Worm (Caenorhabditis elegans) whole organism, L4/young adult: ENCODE data around the gene F07G6.8.
"Not testable (repeated sequence)": the region's sequence is repeated elsewhere in the genome, so short reads cannot be mapped to it uniquely, and the experiment has no call there.

Experiments
- W03F9.2 ChIP-seq: fragments of 150-350 bp; optimal IDR thresholded peaks from 2 replicates; lab custom pipeline; 2014; ENCODE audit warnings: missing biosample characterization, missing genetic modification characterization
- dao-5 ChIP-seq: sonication (generic microtip); optimal IDR thresholded peaks from 2 replicates; lab custom pipeline; 2016; ENCODE audit warnings: missing genotype, missing genetic modification characterization, moderate library complexity, missing compliant biosample characterization
- him-1 ChIP-seq: sonication (generic microtip); optimal IDR thresholded peaks from 2 replicates; lab custom pipeline; 2016; ENCODE audit warnings: missing genotype, missing genetic modification reagents, missing genetic modification characterization, missing compliant biosample characterization

The F07G6.8 gene

ce11 chrX:1698476-1698875 lies 21.8 kb downstream of the F07G6.8 start:
- no peak for TF ChIP-seq W03F9.2 (tag; lab: Kevin White, UChicago)
- TF ChIP-seq him-1 (tag; lab: Kevin White, UChicago), result no peak
- TF ChIP-seq dao-5 (tag; lab: Kevin White, UChicago), result no peak

- TF ChIP-seq him-1, W03F9.2, dao-5 (tag; lab: Kevin White, UChicago): not testable (repeated sequence)
These were observed 23.4 kb downstream of the F07G6.8 start, which contains the start of gene C36C9.4 for ce11 chrX:1696879-1697278. C36C9.4 (minus strand) TSS chrX:1696979.

ce11 chrX:1690894-1691293 lies 29.4 kb downstream of the F07G6.8 start, which contains the start of gene C36C9.6:
C36C9.6 (minus strand) TSS chrX:1690994.
- not testable (repeated sequence) for TF ChIP-seq dao-5, him-1, W03F9.2 (tag; lab: Kevin White, UChicago)

- TF ChIP-seq him-1, W03F9.2, dao-5 (tag; lab: Kevin White, UChicago): not testable (repeated sequence)
These were observed 30.3 kb downstream of the F07G6.8 start, which contains the start of gene C36C9.12 for ce11 chrX:1689996-1690395. C36C9.12 (minus strand) TSS chrX:1690096.

- not testable (repeated sequence) for TF ChIP-seq him-1, dao-5, W03F9.2 (tag; lab: Kevin White, UChicago)
These were observed 33.2 kb downstream of the F07G6.8 start, which contains the start of gene C36C9.11 for ce11 chrX:1687079-1687478. C36C9.11 (plus strand) TSS chrX:1687379.

- no peak for TF ChIP-seq W03F9.2 (tag; lab: Kevin White, UChicago)
These were observed 37.7 kb downstream of the F07G6.8 start, which contains the start of gene meg-4 for ce11 chrX:1682558-1682957. meg-4 (plus strand) TSS chrX:1682954.

ce11 chrX:1678021-1678420 lies 42.2 kb downstream of the F07G6.8 start, which contains the start of gene fbxa-170:
fbxa-170 (minus strand) TSS chrX:1678121.
- TF ChIP-seq dao-5 (tag; lab: Kevin White, UChicago) (no peak), W03F9.2 (tag; lab: Kevin White, UChicago) (no peak), him-1 (tag; lab: Kevin White, UChicago) (no peak)

- TF ChIP-seq dao-5 (tag; lab: Kevin White, UChicago), result no peak
- TF ChIP-seq him-1 (tag; lab: Kevin White, UChicago), result no peak
- TF ChIP-seq W03F9.2 (tag; lab: Kevin White, UChicago), result no peak
These were observed 44.4 kb downstream of the F07G6.8 start for ce11 chrX:1675879-1676278.

- TF ChIP-seq him-1 (tag; lab: Kevin White, UChicago) (no peak), W03F9.2 (tag; lab: Kevin White, UChicago) (no peak), dao-5 (tag; lab: Kevin White, UChicago) (no peak)
These were observed 46.2 kb downstream of the F07G6.8 start, which contains the start of gene tbx-31 for ce11 chrX:1674056-1674455. tbx-31 (minus strand) TSS chrX:1674156.
